Fruit fly (Drosophila melanogaster) whole organism, embryonic: Measurements from ENCODE around the gene CG5823.

Source experiments
- Asciz ChIP-seq: fragments of 200-800 bp; sonication (Bioruptor generic); optimal IDR thresholded peaks from 2 replicates; lab custom pipeline; 2017; ENCODE audit warnings: missing biosample characterization, mild to moderate bottlenecking, missing genetic modification characterization, missing genetic modification reagents
- B-H1 ChIP-seq: fragments of 200-800 bp; sonication (Bioruptor generic); IDR thresholded peaks from 3 replicates; pipeline ENCODE4 v1.3.6; 2022; ENCODE audit warnings: missing biosample characterization, missing genetic modification characterization
- BtbVII ChIP-seq: fragments of 200-800 bp; sonication (Bioruptor generic); optimal IDR thresholded peaks from 3 replicates; lab custom pipeline; 2017; ENCODE audit warnings: missing biosample characterization, mild to moderate bottlenecking, missing genetic modification characterization
- CG11093 ChIP-seq: fragments of 200-800 bp; sonication (Bioruptor generic); IDR thresholded peaks from 3 replicates; pipeline ENCODE4 v1.3.6; 2022; ENCODE audit warnings: missing biosample characterization, missing genetic modification characterization
- CG11695 ChIP-seq: fragments of 200-800 bp; sonication (Bioruptor generic); IDR thresholded peaks from 3 replicates; pipeline ENCODE4 v1.3.6; 2022; ENCODE audit warnings: missing biosample characterization, missing genetic modification characterization
- CG12219 ChIP-seq: fragments of 200-800 bp; sonication (Bioruptor generic); optimal IDR thresholded peaks from 3 replicates; lab custom pipeline; 2018; ENCODE audit warnings: missing biosample characterization, mild to moderate bottlenecking, missing genetic modification characterization
- CG13123 ChIP-seq: fragments of 200-800 bp; sonication (Bioruptor generic); optimal IDR thresholded peaks from 2 replicates; lab custom pipeline; 2016; ENCODE audit warnings: missing biosample characterization, missing genetic modification characterization
- CG15269 ChIP-seq: fragments of 200-800 bp; sonication (Bioruptor generic); optimal IDR thresholded peaks from 2 replicates; lab custom pipeline; 2018; ENCODE audit warnings: missing biosample characterization, mild to moderate bottlenecking, missing genetic modification characterization, moderate library complexity
- CG1529 ChIP-seq: fragments of 200-800 bp; sonication (Bioruptor generic); optimal IDR thresholded peaks from 3 replicates; lab custom pipeline; 2018; ENCODE audit warnings: missing biosample characterization, missing genetic modification characterization
- CG15696 ChIP-seq: fragments of 200-800 bp; sonication (Bioruptor generic); optimal IDR thresholded peaks from 2 replicates; lab custom pipeline; 2019; ENCODE audit warnings: missing biosample characterization, mild to moderate bottlenecking, missing genetic modification characterization, moderate library complexity
- CG18476 ChIP-seq: fragments of 200-800 bp; sonication (Bioruptor generic); optimal IDR thresholded peaks from 2 replicates; lab custom pipeline; 2016; ENCODE audit warnings: missing biosample characterization, mild to moderate bottlenecking, missing genetic modification characterization
- CG2202 ChIP-seq: fragments of 200-800 bp; sonication (Bioruptor generic); optimal IDR thresholded peaks from 2 replicates; lab custom pipeline; 2018; ENCODE audit warnings: missing biosample characterization, mild to moderate bottlenecking, missing genetic modification characterization
- CG2712 ChIP-seq: fragments of 200-800 bp; optimal IDR thresholded peaks from 3 replicates; lab custom pipeline; 2019; ENCODE audit warnings: missing biosample characterization, mild to moderate bottlenecking, missing genetic modification characterization, moderate library complexity
- CG2889 ChIP-seq: fragments of 200-800 bp; sonication (Bioruptor generic); IDR thresholded peaks from 3 replicates; pipeline ENCODE4 v1.3.6; 2022; ENCODE audit warnings: missing biosample characterization, missing genetic modification characterization
- CG3065 ChIP-seq: fragments of 200-800 bp; sonication (Bioruptor generic); optimal IDR thresholded peaks from 2 replicates; lab custom pipeline; 2016; ENCODE audit warnings: missing biosample characterization, missing genetic modification characterization
- CG34376 ChIP-seq: fragments of 200-800 bp; sonication (Bioruptor generic); optimal IDR thresholded peaks from 2 replicates; lab custom pipeline; 2018; ENCODE audit warnings: missing biosample characterization, mild to moderate bottlenecking, missing genetic modification characterization
- CG3847 ChIP-seq: fragments of 200-800 bp; sonication (Bioruptor generic); IDR thresholded peaks from 2 replicates; pipeline ENCODE4 v1.3.6; 2022; ENCODE audit warnings: missing biosample characterization, missing genetic modification characterization
- CG4424 ChIP-seq: fragments of 200-800 bp; sonication (Bioruptor generic); optimal IDR thresholded peaks from 3 replicates; lab custom pipeline; 2016; ENCODE audit warnings: missing biosample characterization, missing genetic modification characterization
- CG4617 ChIP-seq: fragments of 200-800 bp; sonication (Bioruptor generic); optimal IDR thresholded peaks from 3 replicates; lab custom pipeline; 2016; ENCODE audit warnings: missing biosample characterization, missing genetic modification characterization, borderline replicate concordance
- CG6854 ChIP-seq: fragments of 200-800 bp; sonication (Bioruptor generic); optimal IDR thresholded peaks from 3 replicates; lab custom pipeline; 2017; ENCODE audit warnings: missing biosample characterization, mild to moderate bottlenecking, missing genetic modification characterization
- CG7372 ChIP-seq: fragments of 200-800 bp; sonication (Bioruptor generic); IDR thresholded peaks from 2 replicates; pipeline ENCODE4 v1.3.6; 2022; ENCODE audit warnings: missing biosample characterization, missing genetic modification characterization
- CG8290 ChIP-seq, 3 experiments: fragments of 200-800 bp; sonication (Bioruptor generic); optimal IDR thresholded peaks; 2 replicates each; lab custom pipeline; 2016 to 2019; ENCODE audit warnings: missing biosample characterization in 3 of 3, missing genetic modification characterization in 3 of 3, mild to moderate bottlenecking in 2 of 3, moderate library complexity in 1 of 3
- CG8478 ChIP-seq: fragments of >200 bp; optimal IDR thresholded peaks from 2 replicates; lab custom pipeline; 2018
- CG8924 ChIP-seq: fragments of 200-800 bp; optimal IDR thresholded peaks from 3 replicates; lab custom pipeline; 2019; ENCODE audit warnings: missing biosample characterization, mild to moderate bottlenecking, missing genetic modification characterization, moderate library complexity
- CG9609 ChIP-seq: fragments of 200-800 bp; sonication (Bioruptor generic); optimal IDR thresholded peaks from 3 replicates; lab custom pipeline; 2016; ENCODE audit warnings: missing biosample characterization, missing genetic modification characterization
- Dref ChIP-seq: fragments of 200-800 bp; sonication (Bioruptor generic); IDR thresholded peaks from 2 replicates; pipeline ENCODE4 v1.3.6; 2022; ENCODE audit warnings: missing biosample characterization, missing genetic modification characterization
- HLHmδ ChIP-seq: fragments of 200-800 bp; sonication (Bioruptor generic); optimal IDR thresholded peaks from 2 replicates; lab custom pipeline; 2018; ENCODE audit warnings: missing biosample characterization, mild to moderate bottlenecking, missing genetic modification characterization, moderate library complexity
- Oli ChIP-seq: fragments of 200-800 bp; sonication (Bioruptor generic); optimal IDR thresholded peaks from 2 replicates; lab custom pipeline; 2018; ENCODE audit warnings: missing biosample characterization, mild to moderate bottlenecking, missing genetic modification characterization, moderate library complexity
- Sox100B ChIP-seq: fragments of 200-800 bp; sonication (Bioruptor generic); optimal IDR thresholded peaks from 3 replicates; lab custom pipeline; 2018; ENCODE audit warnings: missing biosample characterization, mild to moderate bottlenecking, missing genetic modification characterization
- Taf1 ChIP-seq: fragments of 200-800 bp; sonication (Bioruptor generic); IDR thresholded peaks from 2 replicates; pipeline ENCODE4 v1.3.6; 2022; ENCODE audit warnings: missing biosample characterization, missing genetic modification characterization
- Vsx1 ChIP-seq: fragments of 200-800 bp; sonication (Bioruptor generic); optimal IDR thresholded peaks from 2 replicates; lab custom pipeline; 2017; ENCODE audit warnings: missing biosample characterization, mild to moderate bottlenecking, missing genetic modification characterization, missing genetic modification reagents
- Xrp1 ChIP-seq: fragments of 200-800 bp; sonication (Bioruptor generic); IDR thresholded peaks from 2 replicates; pipeline ENCODE4 v1.3.6; 2022; ENCODE audit warnings: missing biosample characterization, missing genetic modification characterization
- abd-A ChIP-seq: fragments of 200-800 bp; sonication (Bioruptor generic); optimal IDR thresholded peaks from 3 replicates; lab custom pipeline; 2019; ENCODE audit warnings: missing biosample characterization, mild to moderate bottlenecking, missing genetic modification characterization, moderate library complexity
- bcd ChIP-seq: fragments of 200-800 bp; sonication (Bioruptor generic); optimal IDR thresholded peaks from 2 replicates; lab custom pipeline; 2017; ENCODE audit warnings: missing biosample characterization, mild to moderate bottlenecking, missing genetic modification characterization
- bowl ChIP-seq: fragments of 200-800 bp; sonication (Bioruptor generic); IDR thresholded peaks from 2 replicates; pipeline ENCODE4 v1.3.6; 2022; ENCODE audit warnings: missing biosample characterization, missing genetic modification characterization
- cas ChIP-seq: fragments of 200-800 bp; sonication (Bioruptor generic); IDR thresholded peaks from 2 replicates; pipeline ENCODE4 v1.3.6; 2022; ENCODE audit warnings: missing biosample characterization, missing genetic modification characterization
- caup ChIP-seq: fragments of 200-800 bp; sonication (Bioruptor generic); optimal IDR thresholded peaks from 3 replicates; lab custom pipeline; 2017; ENCODE audit warnings: missing biosample characterization, mild to moderate bottlenecking, missing genetic modification characterization, moderate library complexity; ENCODE audit not compliant: severe bottlenecking
- cg ChIP-seq: fragments of 200-800 bp; sonication (Bioruptor generic); optimal IDR thresholded peaks from 3 replicates; lab custom pipeline; 2019; ENCODE audit warnings: missing biosample characterization, mild to moderate bottlenecking, missing genetic modification characterization, moderate library complexity
- crc ChIP-seq: fragments of 200-800 bp; sonication (Bioruptor generic); optimal IDR thresholded peaks from 2 replicates; lab custom pipeline; 2016; ENCODE audit warnings: missing biosample characterization, missing genetic modification characterization
- disco-r ChIP-seq: fragments of 200-800 bp; sonication (Bioruptor generic); optimal IDR thresholded peaks from 2 replicates; lab custom pipeline; 2016; ENCODE audit warnings: missing biosample characterization, missing genetic modification characterization
- dmrt11E ChIP-seq: fragments of 200-800 bp; sonication (Bioruptor generic); optimal IDR thresholded peaks from 3 replicates; lab custom pipeline; 2018; ENCODE audit warnings: missing biosample characterization, mild to moderate bottlenecking, missing genetic modification characterization, moderate library complexity
- dmrt99B ChIP-seq: fragments of 200-800 bp; sonication (Bioruptor generic); optimal IDR thresholded peaks from 2 replicates; lab custom pipeline; 2018; ENCODE audit warnings: missing biosample characterization, mild to moderate bottlenecking, missing genetic modification characterization, moderate library complexity
- inv ChIP-seq: fragments of 200-800 bp; sonication (Bioruptor generic); IDR thresholded peaks from 2 replicates; pipeline ENCODE4 v1.3.6; 2022; ENCODE audit warnings: missing biosample characterization, missing genetic modification characterization; ENCODE audit not compliant: partially characterized antibody
- org-1 ChIP-seq: fragments of 200-800 bp; sonication (Bioruptor generic); optimal IDR thresholded peaks from 2 replicates; lab custom pipeline; 2017; ENCODE audit warnings: missing biosample characterization, missing genetic modification characterization
- repo ChIP-seq: fragments of 200-800 bp; sonication (Bioruptor generic); optimal IDR thresholded peaks from 2 replicates; lab custom pipeline; 2016; ENCODE audit warnings: missing biosample characterization, missing genetic modification characterization
- sens ChIP-seq: fragments of 200-800 bp; sonication (Bioruptor generic); peaks from one replicate; lab custom pipeline; 2016; ENCODE audit warnings: missing biosample characterization, missing genetic modification characterization
- slbo ChIP-seq: fragments of 200-800 bp; sonication (Bioruptor generic); IDR thresholded peaks from 2 replicates; pipeline ENCODE4 v1.3.6; 2022; ENCODE audit warnings: missing biosample characterization, missing genetic modification characterization
- tap ChIP-seq: fragments of 200-800 bp; optimal IDR thresholded peaks from 3 replicates; lab custom pipeline; 2019; ENCODE audit warnings: missing biosample characterization, mild to moderate bottlenecking, missing genetic modification characterization, moderate library complexity
- tx ChIP-seq: fragments of 200-800 bp; sonication (Bioruptor generic); optimal IDR thresholded peaks from 2 replicates; lab custom pipeline; 2016; ENCODE audit warnings: missing biosample characterization, missing genetic modification characterization
- vfl ChIP-seq: fragments of 200-800 bp; sonication (Bioruptor generic); optimal IDR thresholded peaks from 2 replicates; lab custom pipeline; 2016; ENCODE audit warnings: missing biosample characterization, missing genetic modification characterization
- zen2 ChIP-seq: fragments of 200-800 bp; sonication (Bioruptor generic); IDR thresholded peaks from 3 replicates; pipeline ENCODE4 v1.3.6; 2022; ENCODE audit warnings: missing biosample characterization, missing genetic modification characterization; ENCODE audit not compliant: partially characterized antibody

The CG5823 gene

DNA sequence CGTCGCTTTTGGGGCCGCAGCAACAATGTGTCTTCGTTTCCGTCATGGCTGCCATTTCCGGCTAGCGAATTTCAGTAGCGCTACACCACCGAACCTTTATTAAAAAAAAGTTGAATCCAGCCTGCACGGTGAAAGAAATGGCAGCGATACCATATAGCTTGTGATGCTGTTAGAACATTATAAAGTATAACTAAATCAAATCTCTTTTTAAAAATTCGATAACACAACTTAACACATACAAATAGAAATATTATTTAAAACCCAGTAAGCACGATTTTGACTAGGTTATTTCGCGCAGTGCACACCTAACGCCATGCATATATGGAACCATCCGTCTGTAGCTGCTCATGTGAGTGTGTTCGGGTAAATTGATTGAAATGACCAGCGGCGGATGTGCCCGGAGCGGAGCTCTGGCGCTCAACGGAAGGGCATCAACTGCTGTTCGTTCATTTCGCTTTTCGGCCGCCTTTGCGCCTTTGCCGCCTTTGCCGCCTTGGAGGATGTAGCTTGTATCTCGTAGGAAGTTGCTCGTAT lies 8.3 kb downstream of the CG5823 start (continued):
- no peak for TF ChIP-seq Asciz
- peak; percentile 18 for TF ChIP-seq org-1 (GFP tag; lab: Kevin White, UChicago)
- TF ChIP-seq CG1529, result no peak
- no peak for TF ChIP-seq CG9609 (GFP tag; lab: Kevin White, UChicago)
- no peak for TF ChIP-seq HLHmδ (GFP tag; lab: Kevin White, UChicago)
- TF ChIP-seq CG2202 (tag; lab: Kevin White, UChicago), result no peak
- no peak for TF ChIP-seq CG18476 (GFP tag; lab: Kevin White, UChicago)
- TF ChIP-seq disco-r, result no peak
- TF ChIP-seq CG4424 (GFP tag; lab: Kevin White, UChicago), result no peak
- no peak for TF ChIP-seq dmrt11E (tag; lab: Kevin White, UChicago)
- peak; percentile 5 for TF ChIP-seq Sox100B (GFP tag; lab: Kevin White, UChicago)
- no peak for TF ChIP-seq abd-A (tag; lab: Kevin White, UChicago)
- TF ChIP-seq crc, result no peak
- no peak for TF ChIP-seq cas (GFP tag; lab: Robert Waterston, UW)
- TF ChIP-seq CG34376, result no peak
- peak; percentile 47 for TF ChIP-seq CG6854
- no peak for TF ChIP-seq bowl (GFP tag; lab: Robert Waterston, UW)
- peak; percentile 24 for TF ChIP-seq CG12219 (GFP tag; lab: Kevin White, UChicago)
- no peak for TF ChIP-seq CG15696
- TF ChIP-seq CG4617 (GFP tag; lab: Kevin White, UChicago), result no peak
- no peak for TF ChIP-seq Vsx1 (GFP tag; lab: Kevin White, UChicago)
- no peak for TF ChIP-seq CG2889 (GFP tag; lab: Robert Waterston, UW)
- no peak for TF ChIP-seq tx (GFP tag; lab: Kevin White, UChicago)
- TF ChIP-seq slbo, result peak; percentile 69
- TF ChIP-seq repo (GFP tag; lab: Kevin White, UChicago), result no peak
- no peak for TF ChIP-seq CG3065 (GFP tag; lab: Kevin White, UChicago)
- TF ChIP-seq vfl (GFP tag; lab: Kevin White, UChicago), result no peak
- TF ChIP-seq dmrt99B, result peak; percentile 47
- 0 out of 2 replicates have a peak, but pooled peaks have one; percentile 10 for TF ChIP-seq Xrp1 (GFP tag; lab: Robert Waterston, UW)
- TF ChIP-seq CG15269 (tag; lab: Kevin White, UChicago), result peak; percentile 61
- peak; percentile 1 for TF ChIP-seq Oli
- TF ChIP-seq sens (GFP tag; lab: Kevin White, UChicago), result peak; percentile 50
- no peak for TF ChIP-seq zen2 (GFP tag; lab: Robert Waterston, UW)
- peak; percentile 48 for TF ChIP-seq caup (GFP tag; lab: Kevin White, UChicago)
- TF ChIP-seq inv (GFP tag; lab: Robert Waterston, UW), result no peak
- TF ChIP-seq CG7372, result no peak
- TF ChIP-seq tap (tag; lab: Kevin White, UChicago), result peak; percentile 15
- no peak for TF ChIP-seq cg (GFP tag; lab: Kevin White, UChicago)
- no peak for TF ChIP-seq CG2712 (tag; lab: Kevin White, UChicago)
- peak; percentile 37 for TF ChIP-seq bcd
- no peak for TF ChIP-seq CG13123 (GFP tag; lab: Kevin White, UChicago)
- peak; percentile 44 for TF ChIP-seq CG8924 (tag; lab: Kevin White, UChicago)
- no peak for TF ChIP-seq B-H1 (GFP tag; lab: Robert Waterston, UW)
- peak; percentile 42; the same call in 1 of the 3 replicates for TF ChIP-seq CG11695
- TF ChIP-seq CG11093 (GFP tag; lab: Robert Waterston, UW), result no peak
- TF ChIP-seq Dref, result no peak
- TF ChIP-seq CG8478 (lab: Kevin White, UChicago), result no peak
- TF ChIP-seq BtbVII (GFP tag; lab: Kevin White, UChicago), result peak; percentile 39
- TF ChIP-seq CG3847 (GFP tag; lab: Robert Waterston, UW), result peak; percentile 48; the same call in 1 of the 2 replicates
- TF ChIP-seq CG8290 (GFP tag; optimal IDR thresholded peaks at IDR 0.05; lab: Kevin White, UChicago), result no peak
- peak in 1 of 2 experiments; percentile 61 for TF ChIP-seq CG8290 (tag; optimal IDR thresholded peaks at IDR 0.05; lab: Kevin White, UChicago)
- TF ChIP-seq Taf1, result no peak
